Worm (Caenorhabditis elegans): Measurements from ENCODE around the gene grl-23.
A peak's percentile ranks its signal among the peaks of the same experiment; 100 is the strongest.

DNA sequence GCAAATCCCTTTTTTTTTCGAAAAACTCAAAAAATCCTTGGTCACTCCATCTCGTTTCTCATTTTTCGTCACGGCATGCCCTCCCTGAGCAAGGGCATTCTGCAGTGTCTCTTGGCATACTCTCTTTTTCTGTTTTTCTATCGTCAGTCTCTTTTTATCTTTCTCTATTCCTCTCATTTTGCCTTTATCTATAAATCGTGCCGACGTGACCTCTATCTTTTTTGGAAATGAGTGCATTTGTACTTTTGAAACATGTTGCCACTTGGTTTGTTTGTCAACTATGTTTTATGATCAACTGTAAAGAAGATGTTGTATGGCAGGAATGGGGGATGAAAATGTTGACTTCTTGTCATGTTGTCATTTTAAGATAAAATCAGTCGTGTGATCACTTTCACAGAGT, 47.8 kb downstream of the grl-23 start:
- TF ChIP-seq W03F9.2 (tag; optimal IDR thresholded peaks at IDR 0.05) = no peak
- TF ChIP-seq him-1 (tag; optimal IDR thresholded peaks at IDR 0.05) = peak; percentile 31
- no peak for TF ChIP-seq dao-5 (tag; optimal IDR thresholded peaks at IDR 0.05)
